Worm (Caenorhabditis elegans): ENCODE results near the gene arrd-13.

DNA sequence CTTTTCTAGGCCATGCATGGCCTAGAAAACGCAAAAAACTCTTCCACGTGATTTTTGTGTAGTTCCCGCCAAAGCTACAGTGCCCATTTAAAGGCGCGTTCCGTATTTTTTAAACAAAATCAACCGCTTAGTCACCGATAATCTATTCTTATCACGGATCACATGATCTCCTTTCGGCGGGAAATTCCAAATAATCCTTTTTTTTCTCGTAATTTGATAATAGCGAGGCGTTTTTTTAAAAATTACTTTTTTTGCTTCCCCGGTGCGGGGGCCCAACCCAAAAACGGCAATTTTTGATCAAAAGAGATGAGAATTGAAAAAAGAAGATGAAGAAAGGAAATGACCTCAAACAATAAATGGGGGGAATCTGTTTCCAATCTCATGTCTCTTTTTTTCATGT, 7.2 kb upstream of the arrd-13 start:
- no peak for TF ChIP-seq snpc-4 (tag; optimal IDR thresholded peaks at IDR 0.05)
- no peak for TF ChIP-seq bed-3 (GFP tag; optimal IDR thresholded peaks at IDR 0.05)
- no peak for TF ChIP-seq ceh-39 (tag; optimal IDR thresholded peaks at IDR 0.05)
- no peak for TF ChIP-seq nhr-28 (tag; optimal IDR thresholded peaks at IDR 0.05)
- no peak for TF ChIP-seq elt-3 (tag; optimal IDR thresholded peaks at IDR 0.05)

Measured in whole organism, mixed stage, embryonic.